Worm (Caenorhabditis elegans) whole organism, L4/young adult: ENCODE results near the gene sra-39.

Source experiments
- W03F9.2 ChIP-seq: fragments of 150-350 bp; optimal IDR thresholded peaks from 2 replicates; lab custom pipeline; 2014; ENCODE audit warnings: missing biosample characterization, missing genetic modification characterization
- dao-5 ChIP-seq: sonication (generic microtip); optimal IDR thresholded peaks from 2 replicates; lab custom pipeline; 2016; ENCODE audit warnings: missing genotype, missing genetic modification characterization, moderate library complexity, missing compliant biosample characterization
- him-1 ChIP-seq: sonication (generic microtip); optimal IDR thresholded peaks from 2 replicates; lab custom pipeline; 2016; ENCODE audit warnings: missing genotype, missing genetic modification reagents, missing genetic modification characterization, missing compliant biosample characterization

DNA sequence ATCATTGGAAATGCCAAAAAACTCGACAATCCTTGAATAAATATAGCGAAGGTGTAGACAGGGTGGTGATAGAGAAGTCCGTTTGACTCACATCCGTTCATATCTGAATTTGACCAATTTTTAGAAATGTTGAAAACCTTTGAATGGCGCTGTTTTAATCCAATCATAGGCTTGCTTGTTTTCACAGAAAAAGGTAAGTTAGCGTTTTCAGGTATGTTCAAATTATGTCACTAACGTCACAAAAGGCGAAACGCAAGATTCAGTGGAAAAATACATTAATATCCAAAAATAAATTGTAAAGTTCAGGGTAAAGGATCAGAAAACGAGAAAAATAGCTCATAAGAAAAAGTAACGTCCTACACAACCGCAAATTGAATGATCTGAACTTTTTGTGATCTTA lies 3.2 kb downstream of the sra-39 start, which contains the start of gene sra-38:
- TF ChIP-seq dao-5 (tag; lab: Kevin White, UChicago): no peak
- TF ChIP-seq W03F9.2: no peak
- TF ChIP-seq him-1: no peak
